Worm (Caenorhabditis elegans) whole organism, mixed stage, embryonic: ENCODE data around the gene sna-3.

Experiments used
- M03D4.4 ChIP-seq: sonication (generic microtip); optimal IDR thresholded peaks from 2 replicates; lab custom pipeline; 2017; ENCODE audit warnings: mild to moderate bottlenecking, missing genetic modification characterization, missing compliant biosample characterization
- bed-3 ChIP-seq: fragments of 200-800 bp; sonication (Bioruptor generic); optimal IDR thresholded peaks from 3 replicates; lab custom pipeline; 2018; ENCODE audit warnings: mild to moderate bottlenecking, missing genetic modification characterization, moderate library complexity, missing compliant biosample characterization
- ceh-39 ChIP-seq: fragments of 150-350 bp; optimal IDR thresholded peaks from 2 replicates; lab custom pipeline; 2014; ENCODE audit warnings: missing biosample characterization, missing genetic modification characterization
- ceh-43 ChIP-seq: fragments of 200-800 bp; sonication (Bioruptor generic); optimal IDR thresholded peaks from 2 replicates; lab custom pipeline; 2018; ENCODE audit warnings: mild to moderate bottlenecking, missing genetic modification characterization, moderate library complexity, missing compliant biosample characterization
- ceh-83 ChIP-seq: fragments of 200-800 bp; sonication (Bioruptor generic); optimal IDR thresholded peaks from 2 replicates; lab custom pipeline; 2018; ENCODE audit warnings: mild to moderate bottlenecking, missing genetic modification characterization, missing compliant biosample characterization
- ces-1 ChIP-seq: fragments of 150-350 bp; optimal IDR thresholded peaks from 2 replicates; lab custom pipeline; 2014; ENCODE audit warnings: missing biosample characterization, missing genetic modification reagents, missing genetic modification characterization
- cnd-1 ChIP-seq: fragments of 200-800 bp; sonication (Bioruptor generic); optimal IDR thresholded peaks from 2 replicates; lab custom pipeline; 2018; ENCODE audit warnings: mild to moderate bottlenecking, missing genetic modification characterization, missing compliant biosample characterization
- drap-1 ChIP-seq: fragments of 200-800 bp; sonication (Bioruptor generic); optimal IDR thresholded peaks from 3 replicates; lab custom pipeline; 2018; ENCODE audit warnings: mild to moderate bottlenecking, missing genetic modification characterization, missing compliant biosample characterization
- elt-1 ChIP-seq: sonication (generic microtip); optimal IDR thresholded peaks from 2 replicates; lab custom pipeline; 2017; ENCODE audit warnings: missing genetic modification characterization, mild to moderate bottlenecking, missing compliant biosample characterization, antibody characterized with exemption, moderate library complexity, borderline replicate concordance; ENCODE audit not compliant: insufficient read depth
- elt-3 ChIP-seq: fragments of 150-350 bp; optimal IDR thresholded peaks from 2 replicates; lab custom pipeline; 2014; ENCODE audit warnings: missing biosample characterization, missing genetic modification characterization
- flh-1 ChIP-seq: fragments of 200-800 bp; sonication (Bioruptor generic); optimal IDR thresholded peaks from 2 replicates; lab custom pipeline; 2018; ENCODE audit warnings: mild to moderate bottlenecking, missing genetic modification characterization, moderate library complexity, missing compliant biosample characterization
- ham-2 ChIP-seq: fragments of 200-800 bp; sonication (Bioruptor generic); optimal IDR thresholded peaks from 2 replicates; lab custom pipeline; 2018; ENCODE audit warnings: mild to moderate bottlenecking, missing genetic modification characterization, missing compliant biosample characterization
- hlh-1 ChIP-seq: fragments of 150-350 bp; optimal IDR thresholded peaks from 2 replicates; lab custom pipeline; 2014; ENCODE audit warnings: missing biosample characterization, missing genetic modification reagents, missing genetic modification characterization
- lin-32 ChIP-seq: fragments of 200-800 bp; sonication (Bioruptor generic); optimal IDR thresholded peaks from 2 replicates; lab custom pipeline; 2018; ENCODE audit warnings: mild to moderate bottlenecking, missing genetic modification characterization, missing compliant biosample characterization
- lsy-2 ChIP-seq: fragments of 150-350 bp; optimal IDR thresholded peaks from 2 replicates; lab custom pipeline; 2014; ENCODE audit warnings: missing biosample characterization, missing genetic modification characterization
- mab-5 ChIP-seq: fragments of 150-350 bp; optimal IDR thresholded peaks from 2 replicates; lab custom pipeline; 2014; ENCODE audit warnings: missing biosample characterization, missing genetic modification characterization
- mep-1 ChIP-seq: fragments of 150-350 bp; optimal IDR thresholded peaks from 2 replicates; lab custom pipeline; 2017; ENCODE audit warnings: missing biosample characterization, missing genetic modification reagents, missing genetic modification characterization, inconsistent platforms
- mls-2 ChIP-seq: sonication (generic microtip); optimal IDR thresholded peaks from 2 replicates; lab custom pipeline; 2016; ENCODE audit warnings: mild to moderate bottlenecking, missing genetic modification characterization, moderate library complexity, missing compliant biosample characterization
- nhr-2 ChIP-seq: fragments of 150-350 bp; optimal IDR thresholded peaks from 2 replicates; lab custom pipeline; 2014; ENCODE audit warnings: missing biosample characterization, missing genetic modification characterization
- nhr-237 ChIP-seq: fragments of 150-350 bp; optimal IDR thresholded peaks from 2 replicates; lab custom pipeline; 2014; ENCODE audit warnings: missing biosample characterization, missing genetic modification characterization
- nhr-28 ChIP-seq: fragments of 150-350 bp; optimal IDR thresholded peaks from 2 replicates; lab custom pipeline; 2014; ENCODE audit warnings: missing biosample characterization, missing genetic modification characterization
- nhr-76 ChIP-seq: sonication (generic microtip); optimal IDR thresholded peaks from 2 replicates; lab custom pipeline; 2017; ENCODE audit warnings: missing biosample characterization, missing genetic modification characterization
- pha-4 ChIP-seq: fragments of 150-350 bp; optimal IDR thresholded peaks from 2 replicates; lab custom pipeline; 2018; ENCODE audit warnings: missing biosample characterization, missing genetic modification reagents, missing genetic modification characterization
- sem-2 ChIP-seq: fragments of 200-800 bp; sonication (Bioruptor generic); optimal IDR thresholded peaks from 2 replicates; lab custom pipeline; 2018; ENCODE audit warnings: mild to moderate bottlenecking, missing genetic modification characterization, missing compliant biosample characterization
- snpc-4 ChIP-seq: fragments of 150-350 bp; optimal IDR thresholded peaks from 2 replicates; lab custom pipeline; 2014; ENCODE audit warnings: missing biosample characterization, missing genetic modification characterization
- sptf-1 ChIP-seq: sonication (generic microtip); optimal IDR thresholded peaks from 2 replicates; lab custom pipeline; 2017; ENCODE audit warnings: mild to moderate bottlenecking, missing genetic modification characterization, moderate library complexity, missing compliant biosample characterization
- tbx-8 ChIP-seq: fragments of 200-800 bp; sonication (Bioruptor generic); optimal IDR thresholded peaks from 2 replicates; lab custom pipeline; 2018; ENCODE audit warnings: mild to moderate bottlenecking, missing genetic modification characterization, moderate library complexity, missing compliant biosample characterization
- unc-120 ChIP-seq: sonication (generic microtip); optimal IDR thresholded peaks from 2 replicates; lab custom pipeline; 2017; ENCODE audit warnings: missing genetic modification characterization, missing compliant biosample characterization; ENCODE audit not compliant: poor library complexity, severe bottlenecking
- unc-39 ChIP-seq: fragments of 150-350 bp; optimal IDR thresholded peaks from 2 replicates; lab custom pipeline; 2014; ENCODE audit warnings: missing biosample characterization, missing genetic modification characterization
- unc-62 ChIP-seq: fragments of 150-350 bp; optimal IDR thresholded peaks from 2 replicates; lab custom pipeline; 2014; ENCODE audit warnings: missing biosample characterization, missing genetic modification reagents, missing genetic modification characterization
- zip-8 ChIP-seq: fragments of 150-350 bp; optimal IDR thresholded peaks from 2 replicates; lab custom pipeline; 2014; ENCODE audit warnings: missing biosample characterization, missing genetic modification characterization

sna-3 gene

ce11 chrIII:6158642-6159475 is 47.2 kb downstream of the sna-3 start, which contains the start of gene nfm-1:
nfm-1 (plus strand) TSS chrIII:6159453.
- TF ChIP-seq sptf-1 (tag; lab: Kevin White, UChicago) (peak; percentile 92), nhr-76 (tag; lab: Kevin White, UChicago) (no peak), mep-1 (peak; percentile 71), mab-5 (tag; lab: Kevin White, UChicago) (no peak), elt-3 (tag; lab: Kevin White, UChicago) (no peak), unc-39 (tag; lab: Kevin White, UChicago) (peak; percentile 35), unc-120 (peak; percentile 77), unc-62 (peak; percentile 47), ceh-83 (GFP tag; lab: Kevin White, UChicago) (peak; percentile 87), drap-1 (GFP tag; lab: Kevin White, UChicago) (peak; percentile 90), tbx-8 (GFP tag; lab: Kevin White, UChicago) (peak; percentile 73), zip-8 (no peak), bed-3 (GFP tag; lab: Kevin White, UChicago) (peak; percentile 70), ham-2 (GFP tag; lab: Kevin White, UChicago) (peak; percentile 71), lsy-2 (tag; lab: Kevin White, UChicago) (peak; percentile 35), hlh-1 (tag; lab: Kevin White, UChicago) (peak; percentile 89), lin-32 (GFP tag; lab: Kevin White, UChicago) (peak; percentile 71), mls-2 (tag; lab: Kevin White, UChicago) (peak; percentile 93), pha-4 (tag; lab: Kevin White, UChicago) (peak; percentile 19), snpc-4 (no peak), sem-2 (GFP tag; lab: Kevin White, UChicago) (peak; percentile 86), flh-1 (GFP tag; lab: Kevin White, UChicago) (peak; percentile 66), ceh-43 (GFP tag; lab: Kevin White, UChicago) (peak; percentile 86), nhr-2 (no peak), ces-1 (GFP tag; lab: Kevin White, UChicago) (peak; percentile 62), nhr-28 (tag; lab: Kevin White, UChicago) (no peak), M03D4.4 (peak; percentile 91), cnd-1 (tag; lab: Kevin White, UChicago) (peak; percentile 89)

- TF ChIP-seq nhr-237, result no peak
- TF ChIP-seq nhr-28 (tag; lab: Kevin White, UChicago), result no peak
- no peak for TF ChIP-seq drap-1 (GFP tag; lab: Kevin White, UChicago)
- no peak for TF ChIP-seq ceh-43 (GFP tag; lab: Kevin White, UChicago)
- TF ChIP-seq hlh-1 (tag; lab: Kevin White, UChicago), result peak; percentile 27
Observed at ce11 chrIII:6157708-6158321, 48.2 kb downstream of the sna-3 start, which contains the start of gene anmt-2. anmt-2 (minus strand) TSS chrIII:6157758.

ce11 chrIII:6155787-6156186 is 50.2 kb downstream of the sna-3 start:
- TF ChIP-seq ces-1 (GFP tag; lab: Kevin White, UChicago), result no peak
- TF ChIP-seq lsy-2 (tag; lab: Kevin White, UChicago), result no peak
- TF ChIP-seq hlh-1 (tag; lab: Kevin White, UChicago), result no peak
- no peak for TF ChIP-seq M03D4.4
- TF ChIP-seq mls-2 (tag; lab: Kevin White, UChicago), result no peak
- no peak for TF ChIP-seq bed-3 (GFP tag; lab: Kevin White, UChicago)
- TF ChIP-seq elt-1 (tag; lab: Kevin White, UChicago), result no peak
- no peak for TF ChIP-seq pha-4 (tag; lab: Kevin White, UChicago)
- TF ChIP-seq ham-2 (GFP tag; lab: Kevin White, UChicago), result no peak
- no peak for TF ChIP-seq mab-5 (tag; lab: Kevin White, UChicago)
- TF ChIP-seq unc-62, result no peak
- no peak for TF ChIP-seq elt-3 (tag; lab: Kevin White, UChicago)
- TF ChIP-seq snpc-4, result no peak
- TF ChIP-seq nhr-28 (tag; lab: Kevin White, UChicago), result no peak
- TF ChIP-seq unc-39 (tag; lab: Kevin White, UChicago), result no peak
- TF ChIP-seq unc-120, result no peak
- no peak for TF ChIP-seq flh-1 (GFP tag; lab: Kevin White, UChicago)
- no peak for TF ChIP-seq ceh-39
- TF ChIP-seq sptf-1 (tag; lab: Kevin White, UChicago), result no peak
